Worm (Caenorhabditis elegans) whole organism, L1 larva: ENCODE results near the gene T05A8.8.

Experiments
- ama-1 ChIP-seq: fragments of 150-350 bp; optimal IDR thresholded peaks from 2 replicates; lab custom pipeline; 2014
- ceh-82 ChIP-seq, 3 experiments: fragments of 150-350 bp in 1 of 3; sonication (generic microtip) in 2 of 3; optimal IDR thresholded peaks; 2 replicates each; lab custom pipeline; 2014 to 2017; ENCODE audit warnings: missing biosample characterization in 3 of 3, missing genetic modification characterization in 3 of 3
- ceh-90 ChIP-seq: sonication (generic microtip); optimal IDR thresholded peaks from 2 replicates; lab custom pipeline; 2016; ENCODE audit warnings: missing genetic modification characterization, missing compliant biosample characterization
- lin-35 ChIP-seq, 2 experiments: fragments of 150-350 bp; optimal IDR thresholded peaks; 2 replicates each; lab custom pipeline; 2014; ENCODE audit warnings: missing biosample characterization in 2 of 2, missing genetic modification characterization in 2 of 2, missing genetic modification reagents in 2 of 2
- lsy-2 ChIP-seq, 2 experiments: fragments of 150-350 bp; optimal IDR thresholded peaks; 2 replicates each; lab custom pipeline; 2014; ENCODE audit warnings: missing biosample characterization in 2 of 2, missing genetic modification characterization in 2 of 2
- nhr-77 ChIP-seq: fragments of 150-350 bp; optimal IDR thresholded peaks from 2 replicates; lab custom pipeline; 2014; ENCODE audit warnings: missing biosample characterization, missing genetic modification characterization
- pqm-1 ChIP-seq: sonication (generic microtip); optimal IDR thresholded peaks from 3 replicates; lab custom pipeline; 2017; ENCODE audit warnings: missing biosample characterization, missing genetic modification characterization
- sup-37 ChIP-seq: fragments of 200-800 bp; sonication (Bioruptor generic); optimal IDR thresholded peaks from 2 replicates; lab custom pipeline; 2018; ENCODE audit warnings: mild to moderate bottlenecking, missing genetic modification characterization, missing compliant biosample characterization
- tbx-2 ChIP-seq: sonication (generic microtip); optimal IDR thresholded peaks from 2 replicates; lab custom pipeline; 2016; ENCODE audit warnings: missing genetic modification characterization, missing compliant biosample characterization
- unc-62 ChIP-seq: fragments of 150-350 bp; optimal IDR thresholded peaks from 2 replicates; lab custom pipeline; 2014; ENCODE audit warnings: missing biosample characterization, missing genetic modification reagents, missing genetic modification characterization
- unc-86 ChIP-seq: sonication (generic microtip); optimal IDR thresholded peaks from 2 replicates; lab custom pipeline; 2016; ENCODE audit warnings: missing genetic modification characterization, missing compliant biosample characterization
- vab-15 ChIP-seq: sonication (generic microtip); optimal IDR thresholded peaks from 2 replicates; lab custom pipeline; 2017; ENCODE audit warnings: missing genotype, mild to moderate bottlenecking, missing genetic modification characterization, missing compliant biosample characterization
- zag-1 ChIP-seq: fragments of 150-350 bp; optimal IDR thresholded peaks from 2 replicates; lab custom pipeline; 2014; ENCODE audit warnings: missing biosample characterization, missing genetic modification characterization

ce11 chrII:2780804-2781203 is 44.3 kb downstream of the T05A8.8 start:
- no peak for TF ChIP-seq sup-37 (GFP tag; lab: Kevin White, UChicago)
- TF ChIP-seq nhr-77 = no peak
- TF ChIP-seq zag-1 (tag; lab: Kevin White, UChicago) = no peak
- no peak for TF ChIP-seq unc-86 (tag; lab: Kevin White, UChicago)
- no peak for TF ChIP-seq vab-15 (tag; lab: Kevin White, UChicago)
- TF ChIP-seq lin-35 (GFP tag; optimal IDR thresholded peaks at IDR 0.05; lab: Kevin White, UChicago) = no peak
- no peak for TF ChIP-seq tbx-2
- TF ChIP-seq lsy-2 (tag; optimal IDR thresholded peaks at IDR 0.05; lab: Kevin White, UChicago) = no peak
- no peak for TF ChIP-seq pqm-1 (tag; lab: Kevin White, UChicago)
- no peak for TF ChIP-seq ceh-90 (tag; lab: Kevin White, UChicago)
- no peak for TF ChIP-seq ceh-82 (tag; optimal IDR thresholded peaks at IDR 0.05; lab: Kevin White, UChicago)
- no peak for TF ChIP-seq ama-1 (lab: Kevin White, UChicago)
- TF ChIP-seq unc-62 (GFP tag; lab: Kevin White, UChicago) = no peak
